Fruit fly (Drosophila melanogaster) whole organism: ENCODE measurements around the gene CG15047.
A peak's percentile ranks its signal among the peaks of the same experiment; 100 is the strongest.

Experiments
- CG8478 ChIP-seq: fragments of >200 bp; optimal IDR thresholded peaks from 2 replicates; lab custom pipeline; 2018; ENCODE audit warnings: inconsistent platforms
- Dll ChIP-seq: fragments of >200 bp; optimal IDR thresholded peaks from 2 replicates; lab custom pipeline; 2017
- EcR ChIP-seq, 2 experiments: fragments of >200 bp; optimal IDR thresholded peaks; 2 replicates each; lab custom pipeline; 2017; ENCODE audit warnings: missing biosample characterization in 2 of 2, missing genetic modification characterization in 2 of 2, missing genetic modification reagents in 2 of 2
- pan ChIP-seq: fragments of >200 bp; optimal IDR thresholded peaks from 2 replicates; lab custom pipeline; 2017
- psq ChIP-seq: fragments of >200 bp; optimal IDR thresholded peaks from 2 replicates; lab custom pipeline; 2017
- usp ChIP-seq: fragments of >200 bp; optimal IDR thresholded peaks from 2 replicates; lab custom pipeline; 2017; ENCODE audit warnings: missing biosample characterization, missing genetic modification characterization, mixed read lengths

The CG15047 gene

dm6 chrX:18528166-18528733, at the start of gene CG15047, which contains the start of gene CG15042:
Gene CG15047 (plus strand): TSS chrX:18528683.
Gene CG15042 (minus strand): TSS chrX:18528266.
- TF ChIP-seq usp (GFP tag; lab: Kevin White, UChicago) (no peak), EcR (GFP tag; optimal IDR thresholded peaks at IDR 0.05; lab: Kevin White, UChicago) (no peak), Dll (lab: Kevin White, UChicago) (no peak), psq (lab: Kevin White, UChicago) (no peak), pan (lab: Kevin White, UChicago) (no peak), CG8478 (no peak)

- no peak for TF ChIP-seq psq (lab: Kevin White, UChicago)
- TF ChIP-seq pan (lab: Kevin White, UChicago): peak; percentile 92
Observed at dm6 chrX:18479307-18480134, 49.0 kb upstream of the CG15047 start, which contains the start of gene CG32547. Gene CG32547 (minus strand): TSS chrX:18479487.

- TF ChIP-seq usp (GFP tag; lab: Kevin White, UChicago) (no peak), EcR (GFP tag; optimal IDR thresholded peaks at IDR 0.05; lab: Kevin White, UChicago) (no peak), CG8478 (no peak), Dll (lab: Kevin White, UChicago) (no peak), pan (lab: Kevin White, UChicago) (no peak), psq (lab: Kevin White, UChicago) (no peak)
Observed at dm6 chrX:18482537-18482936, 45.9 kb upstream of the CG15047 start.

- TF ChIP-seq Dll (lab: Kevin White, UChicago) (peak; percentile 64), psq (lab: Kevin White, UChicago) (no peak), pan (lab: Kevin White, UChicago) (peak; percentile 78)
Observed at dm6 chrX:18483261-18484218, 44.9 kb upstream of the CG15047 start, which contains the start of gene Hayan. Gene Hayan (minus strand): TSS chrX:18483772.

dm6 chrX:18486356-18487059, 42.0 kb upstream of the CG15047 start, which contains the start of gene psh:
Gene psh (minus strand): TSS chrX:18486921.
- TF ChIP-seq EcR (GFP tag; optimal IDR thresholded peaks at IDR 0.05; lab: Kevin White, UChicago) (no peak), psq (lab: Kevin White, UChicago) (no peak), CG8478 (no peak), Dll (lab: Kevin White, UChicago) (no peak), usp (GFP tag; lab: Kevin White, UChicago) (no peak), pan (lab: Kevin White, UChicago) (no peak)

dm6 chrX:18489509-18489908, 39.0 kb upstream of the CG15047 start, which contains the start of gene CG15046:
Gene CG15046 (minus strand): TSS chrX:18489620.
- no peak for TF ChIP-seq pan (lab: Kevin White, UChicago)
- peak; percentile 64 for TF ChIP-seq Dll (lab: Kevin White, UChicago)

- TF ChIP-seq EcR (GFP tag; optimal IDR thresholded peaks at IDR 0.05; lab: Kevin White, UChicago) (no peak), CG8478 (no peak), psq (lab: Kevin White, UChicago) (no peak), pan (lab: Kevin White, UChicago) (no peak)
Observed at dm6 chrX:18491941-18492340, 36.5 kb upstream of the CG15047 start, which contains the start of gene CG15044. Gene CG15044 (minus strand): TSS chrX:18492006.

dm6 chrX:18494165-18494740, 34.2 kb upstream of the CG15047 start, which contains the start of gene CG15043:
Gene CG15043 (minus strand): TSS chrX:18494168.
- TF ChIP-seq psq (lab: Kevin White, UChicago): no peak
- TF ChIP-seq EcR (GFP tag; optimal IDR thresholded peaks at IDR 0.05; lab: Kevin White, UChicago): no peak
- no peak for TF ChIP-seq CG8478
- no peak for TF ChIP-seq Dll (lab: Kevin White, UChicago)
- TF ChIP-seq pan (lab: Kevin White, UChicago): no peak
- no peak for TF ChIP-seq usp (GFP tag; lab: Kevin White, UChicago)

- TF ChIP-seq psq (lab: Kevin White, UChicago): no peak
- TF ChIP-seq pan (lab: Kevin White, UChicago): peak; percentile 33
- TF ChIP-seq usp (GFP tag; lab: Kevin White, UChicago): no peak
- no peak for TF ChIP-seq CG8478
- no peak for TF ChIP-seq Dll (lab: Kevin White, UChicago)
Observed at dm6 chrX:18499679-18500187, 28.8 kb upstream of the CG15047 start, which contains the start of the genes Pgant7 and Xrcc2. Gene Pgant7 (minus strand): TSS chrX:18499986. Gene Xrcc2 (plus strand): TSS chrX:18500127.

dm6 chrX:18504948-18505597, 23.4 kb upstream of the CG15047 start, which contains the start of gene Wnt5:
Gene Wnt5 (minus strand): TSS chrX:18505405.
- TF ChIP-seq pan (lab: Kevin White, UChicago): no peak
- TF ChIP-seq EcR (GFP tag; optimal IDR thresholded peaks at IDR 0.05; lab: Kevin White, UChicago): no peak
- TF ChIP-seq usp (GFP tag; lab: Kevin White, UChicago): no peak
- TF ChIP-seq psq (lab: Kevin White, UChicago): no peak
- TF ChIP-seq Dll (lab: Kevin White, UChicago): no peak
- TF ChIP-seq CG8478: no peak
